Worm (Caenorhabditis elegans) whole organism, midembryonic: ENCODE data around the gene T16A1.5.

Source experiments
- T22C8.4 ChIP-seq: fragments of 200-800 bp; sonication (Bioruptor generic); IDR thresholded peaks from 2 replicates; pipeline ENCODE4 v1.3.6; 2022; ENCODE audit warnings: missing genetic modification characterization, missing compliant biosample characterization
- cog-1 ChIP-seq: sonication (generic microtip); optimal IDR thresholded peaks from 2 replicates; lab custom pipeline; 2016; ENCODE audit warnings: missing genetic modification characterization, missing compliant biosample characterization
- flt-1 ChIP-seq: fragments of 200-800 bp; sonication (Bioruptor generic); IDR thresholded peaks from 2 replicates; pipeline ENCODE4 v1.3.6; 2022; ENCODE audit warnings: missing genetic modification characterization, missing compliant biosample characterization
- klf-2 ChIP-seq: fragments of 200-800 bp; sonication (Bioruptor generic); conservative IDR thresholded peaks from 2 replicates; pipeline ENCODE4 v1.3.6; 2022; ENCODE audit warnings: missing genetic modification reagents, missing genetic modification characterization, missing compliant biosample characterization
- med-1 ChIP-seq: sonication (generic microtip); optimal IDR thresholded peaks from 2 replicates; lab custom pipeline; 2017; ENCODE audit warnings: missing genetic modification characterization, mild to moderate bottlenecking, missing compliant biosample characterization, antibody characterized with exemption, missing genetic modification reagents; ENCODE audit not compliant: insufficient read depth
- ref-1 ChIP-seq: fragments of 200-800 bp; sonication (Bioruptor generic); conservative IDR thresholded peaks from 2 replicates; pipeline ENCODE4 v1.3.6; 2022; ENCODE audit warnings: missing genetic modification reagents, missing genetic modification characterization, missing compliant biosample characterization
- tab-1 ChIP-seq: fragments of 200-800 bp; sonication (Bioruptor generic); IDR thresholded peaks from 2 replicates; pipeline ENCODE4 v1.3.6; 2022; ENCODE audit warnings: missing genetic modification characterization, missing compliant biosample characterization
- ztf-23 ChIP-seq: fragments of 200-800 bp; sonication (Bioruptor generic); IDR thresholded peaks from 2 replicates; pipeline ENCODE4 v1.3.6; 2022; ENCODE audit warnings: missing genetic modification reagents, missing genetic modification characterization, missing compliant biosample characterization
- ztf-29 ChIP-seq: fragments of 200-800 bp; sonication (Bioruptor generic); IDR thresholded peaks from 2 replicates; pipeline ENCODE4 v1.3.6; 2022; ENCODE audit warnings: missing genetic modification reagents, missing genetic modification characterization, missing compliant biosample characterization

Gene T16A1.5

ce11 chrII:2083726-2084179 is at the start of gene T16A1.5, which contains the start of gene fbxc-49:
Gene T16A1.5, minus strand, starts transcription at chrII:2083826.
Gene fbxc-49, plus strand, starts transcription at chrII:2084129.
- TF ChIP-seq T22C8.4 (no peak), ztf-23 (GFP tag; lab: Robert Waterston, UW) (no peak), med-1 (GFP tag; lab: Kevin White, UChicago) (no peak), flt-1 (no peak), ref-1 (GFP tag; lab: Robert Waterston, UW) (no peak), tab-1 (GFP tag; lab: Robert Waterston, UW) (no peak), klf-2 (GFP tag; lab: Robert Waterston, UW) (no peak), ztf-29 (GFP tag; lab: Robert Waterston, UW) (no peak), cog-1 (no peak)

- TF ChIP-seq cog-1: no peak
- TF ChIP-seq tab-1 (GFP tag; lab: Robert Waterston, UW): no peak
- TF ChIP-seq ref-1 (GFP tag; lab: Robert Waterston, UW): no peak
- TF ChIP-seq ztf-29 (GFP tag; lab: Robert Waterston, UW): no peak
- no peak for TF ChIP-seq klf-2 (GFP tag; lab: Robert Waterston, UW)
- no peak for TF ChIP-seq med-1 (GFP tag; lab: Kevin White, UChicago)
- no peak for TF ChIP-seq flt-1
These were observed 47.1 kb upstream of the T16A1.5 start, which contains the start of gene sdz-28 for ce11 chrII:2130770-2131169. Gene sdz-28, plus strand, starts transcription at chrII:2131070.

ce11 chrII:2122762-2123161 is 39.1 kb upstream of the T16A1.5 start:
- TF ChIP-seq tab-1 (GFP tag; lab: Robert Waterston, UW) (no peak), med-1 (GFP tag; lab: Kevin White, UChicago) (no peak), cog-1 (no peak), flt-1 (no peak), ref-1 (GFP tag; lab: Robert Waterston, UW) (no peak), klf-2 (GFP tag; lab: Robert Waterston, UW) (no peak), ztf-29 (GFP tag; lab: Robert Waterston, UW) (no peak), T22C8.4 (no peak), ztf-23 (GFP tag; lab: Robert Waterston, UW) (no peak)

ce11 chrII:2122091-2122490 is 38.5 kb upstream of the T16A1.5 start, which contains the start of gene math-37:
Gene math-37, minus strand, starts transcription at chrII:2122191.
- no peak for TF ChIP-seq ref-1 (GFP tag; lab: Robert Waterston, UW)
- no peak for TF ChIP-seq med-1 (GFP tag; lab: Kevin White, UChicago)
- no peak for TF ChIP-seq T22C8.4
- no peak for TF ChIP-seq tab-1 (GFP tag; lab: Robert Waterston, UW)
- no peak for TF ChIP-seq flt-1
- TF ChIP-seq klf-2 (GFP tag; lab: Robert Waterston, UW): no peak
- TF ChIP-seq ztf-23 (GFP tag; lab: Robert Waterston, UW): no peak
- TF ChIP-seq cog-1: no peak
- no peak for TF ChIP-seq ztf-29 (GFP tag; lab: Robert Waterston, UW)

ce11 chrII:2116794-2117193 is 33.2 kb upstream of the T16A1.5 start, which contains the start of gene srh-195:
Gene srh-195, minus strand, starts transcription at chrII:2116894.
- no peak for TF ChIP-seq ztf-29 (GFP tag; lab: Robert Waterston, UW)

- TF ChIP-seq cog-1 (no peak), ztf-29 (GFP tag; lab: Robert Waterston, UW) (no peak), T22C8.4 (no peak), tab-1 (GFP tag; lab: Robert Waterston, UW) (no peak), ztf-23 (GFP tag; lab: Robert Waterston, UW) (no peak), ref-1 (GFP tag; lab: Robert Waterston, UW) (no peak), med-1 (GFP tag; lab: Kevin White, UChicago) (no peak), klf-2 (GFP tag; lab: Robert Waterston, UW) (no peak), flt-1 (no peak)
These were observed 30.9 kb upstream of the T16A1.5 start for ce11 chrII:2114488-2114887.

ce11 chrII:2112948-2113347 is 29.3 kb upstream of the T16A1.5 start, which contains the start of gene R52.6:
Gene R52.6, minus strand, starts transcription at chrII:2113048.
- TF ChIP-seq T22C8.4 (no peak), klf-2 (GFP tag; lab: Robert Waterston, UW) (no peak), ztf-23 (GFP tag; lab: Robert Waterston, UW) (no peak)

- TF ChIP-seq T22C8.4: no peak
- no peak for TF ChIP-seq klf-2 (GFP tag; lab: Robert Waterston, UW)
- TF ChIP-seq med-1 (GFP tag; lab: Kevin White, UChicago): no peak
- no peak for TF ChIP-seq ref-1 (GFP tag; lab: Robert Waterston, UW)
- TF ChIP-seq flt-1: no peak
- no peak for TF ChIP-seq cog-1
- no peak for TF ChIP-seq ztf-29 (GFP tag; lab: Robert Waterston, UW)
- TF ChIP-seq tab-1 (GFP tag; lab: Robert Waterston, UW): no peak
- TF ChIP-seq ztf-23 (GFP tag; lab: Robert Waterston, UW): no peak
These were observed 26.3 kb upstream of the T16A1.5 start, which contains the start of gene R52.5 for ce11 chrII:2109943-2110342. Gene R52.5, minus strand, starts transcription at chrII:2110043.

- TF ChIP-seq klf-2 (GFP tag; lab: Robert Waterston, UW): no peak
- TF ChIP-seq tab-1 (GFP tag; lab: Robert Waterston, UW): no peak
- no peak for TF ChIP-seq ref-1 (GFP tag; lab: Robert Waterston, UW)
- TF ChIP-seq T22C8.4: no peak
- TF ChIP-seq flt-1: no peak
- no peak for TF ChIP-seq cog-1
- no peak for TF ChIP-seq med-1 (GFP tag; lab: Kevin White, UChicago)
- TF ChIP-seq ztf-29 (GFP tag; lab: Robert Waterston, UW): no peak
- TF ChIP-seq ztf-23 (GFP tag; lab: Robert Waterston, UW): no peak
These were observed 24.7 kb upstream of the T16A1.5 start, which contains the start of gene R52.4 for ce11 chrII:2108295-2108694. Gene R52.4, minus strand, starts transcription at chrII:2108395.
